Worm (Caenorhabditis elegans) whole organism, L4/young adult: ENCODE data around the gene F42F12.14.

Source experiments
- W03F9.2 ChIP-seq: fragments of 150-350 bp; optimal IDR thresholded peaks from 2 replicates; lab custom pipeline; 2014; ENCODE audit warnings: missing biosample characterization, missing genetic modification characterization
- him-1 ChIP-seq: sonication (generic microtip); optimal IDR thresholded peaks from 2 replicates; lab custom pipeline; 2016; ENCODE audit warnings: missing genotype, missing genetic modification reagents, missing genetic modification characterization, missing compliant biosample characterization

DNA sequence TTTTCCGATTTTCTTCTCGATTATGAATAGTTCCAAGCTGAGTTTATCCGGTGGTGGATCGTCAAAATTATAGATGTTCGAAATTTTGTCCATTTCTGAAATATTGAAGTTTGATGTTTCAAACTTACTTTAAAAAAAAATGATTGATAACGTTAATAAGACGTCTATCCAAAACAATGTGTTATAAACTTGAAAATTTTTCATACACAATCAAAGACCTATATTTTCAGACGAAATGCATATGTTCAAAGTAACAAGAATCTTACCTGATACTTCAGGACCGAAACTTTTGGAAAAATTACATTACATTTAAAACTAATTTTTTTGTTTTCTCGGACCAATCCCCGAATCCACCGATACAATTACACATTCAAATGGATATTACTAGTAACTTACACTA is 43.0 kb downstream of the F42F12.14 start, which contains the start of gene nekl-3:
- TF ChIP-seq him-1 (tag; lab: Kevin White, UChicago): no peak
- no peak for TF ChIP-seq W03F9.2 (tag; lab: Kevin White, UChicago)
